Worm (Caenorhabditis elegans) whole organism, late embryonic: ENCODE measurements around the gene F44E2.8.

Source experiments
- C08G9.2 ChIP-seq: sonication (generic microtip); optimal IDR thresholded peaks from 2 replicates; lab custom pipeline; 2016; ENCODE audit warnings: mild to moderate bottlenecking, missing genetic modification characterization, moderate library complexity, missing compliant biosample characterization
- C38D4.7 ChIP-seq: fragments of 200-800 bp; sonication (Bioruptor generic); optimal IDR thresholded peaks from 2 replicates; lab custom pipeline; 2018; ENCODE audit warnings: mild to moderate bottlenecking, missing genetic modification characterization, moderate library complexity, missing compliant biosample characterization
- F13H6.1 ChIP-seq: sonication (generic microtip); optimal IDR thresholded peaks from 2 replicates; lab custom pipeline; 2016; ENCODE audit warnings: missing genetic modification characterization, missing compliant biosample characterization
- K02D7.2 ChIP-seq: sonication (generic microtip); optimal IDR thresholded peaks from 2 replicates; lab custom pipeline; 2017; ENCODE audit warnings: mild to moderate bottlenecking, missing genetic modification characterization, missing compliant biosample characterization
- Y22D7AL.16 ChIP-seq: sonication (generic microtip); optimal IDR thresholded peaks from 2 replicates; lab custom pipeline; 2016; ENCODE audit warnings: missing genetic modification characterization, missing compliant biosample characterization
- ahr-1 ChIP-seq: sonication (generic microtip); optimal IDR thresholded peaks from 2 replicates; lab custom pipeline; 2016; ENCODE audit warnings: missing genetic modification characterization, missing compliant biosample characterization
- ama-1 ChIP-seq: fragments of 150-350 bp; optimal IDR thresholded peaks from 2 replicates; lab custom pipeline; 2014
- ceh-14 ChIP-seq: sonication (generic microtip); optimal IDR thresholded peaks from 2 replicates; lab custom pipeline; 2016; ENCODE audit warnings: missing genotype, missing genetic modification characterization, missing compliant biosample characterization
- ceh-18 ChIP-seq: sonication (generic microtip); optimal IDR thresholded peaks from 2 replicates; lab custom pipeline; 2016; ENCODE audit warnings: missing genetic modification characterization, missing compliant biosample characterization
- ceh-31 ChIP-seq: sonication (generic microtip); optimal IDR thresholded peaks from 2 replicates; lab custom pipeline; 2016; ENCODE audit warnings: missing genetic modification characterization, missing compliant biosample characterization
- ceh-34 ChIP-seq: sonication (generic microtip); optimal IDR thresholded peaks from 2 replicates; lab custom pipeline; 2016; ENCODE audit warnings: mild to moderate bottlenecking, missing genetic modification characterization, missing compliant biosample characterization
- ceh-45 ChIP-seq: fragments of 200-800 bp; sonication (Bioruptor generic); IDR thresholded peaks from 2 replicates; pipeline ENCODE4 v1.3.6; 2022; ENCODE audit warnings: missing genetic modification reagents, missing genetic modification characterization, missing compliant biosample characterization
- ceh-48 ChIP-seq: sonication (generic microtip); optimal IDR thresholded peaks from 2 replicates; lab custom pipeline; 2016; ENCODE audit warnings: missing genetic modification characterization, inconsistent platforms, missing compliant biosample characterization
- dmd-4 ChIP-seq: sonication (generic microtip); optimal IDR thresholded peaks from 2 replicates; lab custom pipeline; 2016; ENCODE audit warnings: borderline replicate concordance, missing genetic modification characterization, missing compliant biosample characterization
- dve-1 ChIP-seq: sonication (generic microtip); optimal IDR thresholded peaks from 2 replicates; lab custom pipeline; 2017; ENCODE audit warnings: antibody characterized with exemption, mild to moderate bottlenecking, missing genetic modification characterization, missing compliant biosample characterization
- elt-2 ChIP-seq: sonication (generic microtip); optimal IDR thresholded peaks from 2 replicates; lab custom pipeline; 2016; ENCODE audit warnings: missing genetic modification reagents, missing genetic modification characterization, missing compliant biosample characterization
- fax-1 ChIP-seq: sonication (generic microtip); optimal IDR thresholded peaks from 2 replicates; lab custom pipeline; 2016; ENCODE audit warnings: missing genotype, missing genetic modification characterization, missing compliant biosample characterization
- fkh-10 ChIP-seq: fragments of 150-350 bp; optimal IDR thresholded peaks from 2 replicates; lab custom pipeline; 2014; ENCODE audit warnings: missing biosample characterization, missing genetic modification reagents, missing genetic modification characterization
- fkh-6 ChIP-seq: sonication (generic microtip); optimal IDR thresholded peaks from 2 replicates; lab custom pipeline; 2016; ENCODE audit warnings: missing genetic modification characterization, missing compliant biosample characterization
- gmeb-2 ChIP-seq: sonication (generic microtip); optimal IDR thresholded peaks from 2 replicates; lab custom pipeline; 2016; ENCODE audit warnings: missing genetic modification characterization, inconsistent platforms, missing compliant biosample characterization
- hlh-30 ChIP-seq: sonication (generic microtip); optimal IDR thresholded peaks from 2 replicates; lab custom pipeline; 2017; ENCODE audit warnings: antibody characterized with exemption, missing genetic modification characterization, missing compliant biosample characterization; ENCODE audit not compliant: insufficient read depth
- hlh-6 ChIP-seq: sonication (generic microtip); optimal IDR thresholded peaks from 2 replicates; lab custom pipeline; 2016; ENCODE audit warnings: missing genotype, missing genetic modification characterization, missing compliant biosample characterization
- hlh-8 ChIP-seq: sonication (generic microtip); optimal IDR thresholded peaks from 2 replicates; lab custom pipeline; 2016; ENCODE audit warnings: missing genotype, missing genetic modification characterization, missing compliant biosample characterization
- lim-6 ChIP-seq: sonication (generic microtip); optimal IDR thresholded peaks from 2 replicates; lab custom pipeline; 2016; ENCODE audit warnings: missing genetic modification characterization, missing compliant biosample characterization
- lin-11 ChIP-seq: fragments of 200-800 bp; sonication (Bioruptor generic); optimal IDR thresholded peaks from 2 replicates; lab custom pipeline; 2018; ENCODE audit warnings: mild to moderate bottlenecking, missing genetic modification characterization, missing compliant biosample characterization
- mec-3 ChIP-seq: sonication (generic microtip); optimal IDR thresholded peaks from 2 replicates; lab custom pipeline; 2016; ENCODE audit warnings: borderline replicate concordance, missing genetic modification characterization, missing compliant biosample characterization
- nfya-1 ChIP-seq: sonication (generic microtip); optimal IDR thresholded peaks from 2 replicates; lab custom pipeline; 2017; ENCODE audit warnings: missing genetic modification characterization, mild to moderate bottlenecking, missing compliant biosample characterization, antibody characterized with exemption, moderate library complexity
- nhr-232 ChIP-seq: sonication (generic microtip); optimal IDR thresholded peaks from 2 replicates; lab custom pipeline; 2016; ENCODE audit warnings: missing genetic modification characterization, missing compliant biosample characterization
- npax-4 ChIP-seq: sonication (generic microtip); optimal IDR thresholded peaks from 2 replicates; lab custom pipeline; 2016; ENCODE audit warnings: missing genetic modification characterization, missing compliant biosample characterization
- odd-2 ChIP-seq: sonication (generic microtip); optimal IDR thresholded peaks from 2 replicates; lab custom pipeline; 2017; ENCODE audit warnings: antibody characterized with exemption, mild to moderate bottlenecking, missing genetic modification characterization, missing compliant biosample characterization
- pat-9 ChIP-seq: fragments of 200-800 bp; sonication (Bioruptor generic); optimal IDR thresholded peaks from 2 replicates; lab custom pipeline; 2018; ENCODE audit warnings: mild to moderate bottlenecking, missing genetic modification characterization, moderate library complexity, missing compliant biosample characterization
- pha-4 ChIP-seq: fragments of 150-350 bp; optimal IDR thresholded peaks from 2 replicates; lab custom pipeline; 2018; ENCODE audit warnings: missing biosample characterization, missing genetic modification reagents, missing genetic modification characterization
- pqm-1 ChIP-seq: sonication (generic microtip); optimal IDR thresholded peaks from 2 replicates; lab custom pipeline; 2016; ENCODE audit warnings: missing genetic modification characterization, missing compliant biosample characterization
- ref-2 ChIP-seq: sonication (generic microtip); optimal IDR thresholded peaks from 2 replicates; lab custom pipeline; 2016; ENCODE audit warnings: missing genetic modification characterization, missing compliant biosample characterization
- sdc-2 ChIP-seq: sonication (generic microtip); optimal IDR thresholded peaks from 2 replicates; lab custom pipeline; 2016; ENCODE audit warnings: missing genotype, missing genetic modification characterization, missing compliant biosample characterization
- sox-2 ChIP-seq: fragments of 200-800 bp; sonication (Bioruptor generic); IDR thresholded peaks from 2 replicates; pipeline ENCODE4 v1.3.6; 2022; ENCODE audit warnings: missing genetic modification reagents, missing genetic modification characterization, missing compliant biosample characterization
- sox-4 ChIP-seq: sonication (generic microtip); optimal IDR thresholded peaks from 2 replicates; lab custom pipeline; 2017; ENCODE audit warnings: mild to moderate bottlenecking, missing genetic modification characterization, inconsistent platforms, missing compliant biosample characterization
- tbx-2 ChIP-seq: sonication (generic microtip); optimal IDR thresholded peaks from 2 replicates; lab custom pipeline; 2016; ENCODE audit warnings: missing genetic modification characterization, missing compliant biosample characterization
- ttx-3 ChIP-seq: sonication (generic microtip); optimal IDR thresholded peaks from 2 replicates; lab custom pipeline; 2016; ENCODE audit warnings: missing genetic modification reagents, missing genetic modification characterization, missing compliant biosample characterization
- unc-3 ChIP-seq, 2 experiments: fragments of 200-800 bp in 1 of 2; sonication (Bioruptor generic) in 1 of 2; sonication (generic microtip) in 1 of 2; conservative IDR thresholded peaks in 1 of 2; optimal IDR thresholded peaks in 1 of 2; 2 replicates each; pipeline versions ENCODE4 v1.3.6 to Lab custom; 2016 to 2022; ENCODE audit warnings: missing compliant biosample characterization in 2 of 2, missing genetic modification characterization in 2 of 2, missing genetic modification reagents in 1 of 2
- unc-42 ChIP-seq: sonication (generic microtip); optimal IDR thresholded peaks from 2 replicates; lab custom pipeline; 2016; ENCODE audit warnings: missing genotype, missing genetic modification characterization, missing compliant biosample characterization
- unc-55 ChIP-seq: sonication (generic microtip); optimal IDR thresholded peaks from 2 replicates; lab custom pipeline; 2017; ENCODE audit warnings: missing biosample characterization, missing genetic modification reagents, missing genetic modification characterization

Gene F44E2.8

ce11 chrIII:8888956-8889355 is 39.3 kb upstream of the F44E2.8 start, which contains the start of gene ZK637.14:
ZK637.14 (minus strand) TSS chrIII:8889156.
- TF ChIP-seq hlh-8 (tag; lab: Kevin White, UChicago) (no peak), pat-9 (tag; lab: Kevin White, UChicago) (no peak), unc-55 (peak; percentile 35), nfya-1 (tag; lab: Kevin White, UChicago) (peak; percentile 39), hlh-30 (tag; lab: Kevin White, UChicago) (peak; percentile 91), npax-4 (tag; lab: Kevin White, UChicago) (no peak), ceh-14 (tag; lab: Kevin White, UChicago) (no peak), unc-42 (tag; lab: Kevin White, UChicago) (peak; percentile 60), ceh-31 (tag; lab: Kevin White, UChicago) (peak; percentile 3), ceh-48 (no peak), ceh-45 (no peak), pqm-1 (tag; lab: Kevin White, UChicago) (no peak), odd-2 (tag; lab: Kevin White, UChicago) (no peak), gmeb-2 (tag; lab: Kevin White, UChicago) (no peak), dmd-4 (tag; lab: Kevin White, UChicago) (no peak)
- TF ChIP-seq, all 69 proteins: peak for 5

- peak; percentile 20 for TF ChIP-seq ceh-31 (tag; lab: Kevin White, UChicago)
- no peak for TF ChIP-seq C08G9.2 (tag; lab: Kevin White, UChicago)
- TF ChIP-seq mec-3 (tag; lab: Kevin White, UChicago), result no peak
- 0 out of 2 replicates have a peak, but pooled peaks have one; percentile 31 for TF ChIP-seq ceh-45
- TF ChIP-seq hlh-8 (tag; lab: Kevin White, UChicago), result no peak
- TF ChIP-seq ref-2, result no peak
- no peak for TF ChIP-seq dmd-4 (tag; lab: Kevin White, UChicago)
- peak; percentile 59 for TF ChIP-seq nfya-1 (tag; lab: Kevin White, UChicago)
- TF ChIP-seq ceh-18 (tag; lab: Kevin White, UChicago), result peak; percentile 29
- TF ChIP-seq gmeb-2 (tag; lab: Kevin White, UChicago), result peak; percentile 35
- TF ChIP-seq dve-1 (tag; lab: Kevin White, UChicago), result peak; percentile 39
- TF ChIP-seq tbx-2, result peak; percentile 36
- no peak for TF ChIP-seq C38D4.7
- TF ChIP-seq fax-1 (tag; lab: Kevin White, UChicago), result peak; percentile 7
- TF ChIP-seq unc-3 (GFP tag; conservative IDR thresholded peaks at IDR 0.05; lab: Robert Waterston, UW), result 0 out of 2 replicates have a peak, but pooled peaks have one; percentile 31
- no peak for TF ChIP-seq unc-3 (tag; optimal IDR thresholded peaks at IDR 0.05; lab: Kevin White, UChicago)
- no peak for TF ChIP-seq pat-9 (tag; lab: Kevin White, UChicago)
- peak; percentile 78 for TF ChIP-seq ceh-14 (tag; lab: Kevin White, UChicago)
- TF ChIP-seq nhr-232, result peak; percentile 39
- peak; percentile 35 for TF ChIP-seq pqm-1 (tag; lab: Kevin White, UChicago)
- no peak for TF ChIP-seq ceh-34 (tag; lab: Kevin White, UChicago)
- TF ChIP-seq hlh-6 (tag; lab: Kevin White, UChicago), result no peak
- TF ChIP-seq ama-1, result no peak
- TF ChIP-seq elt-2 (tag; lab: Kevin White, UChicago), result peak; percentile 75
- TF ChIP-seq Y22D7AL.16, result no peak
- no peak for TF ChIP-seq lim-6 (tag; lab: Kevin White, UChicago)
- peak; percentile 39 for TF ChIP-seq ahr-1 (tag; lab: Kevin White, UChicago)
- TF ChIP-seq fkh-6 (tag; lab: Kevin White, UChicago), result no peak
- TF ChIP-seq sdc-2 (tag; lab: Kevin White, UChicago), result peak; percentile 17
- peak; percentile 44 for TF ChIP-seq unc-55
- no peak for TF ChIP-seq F13H6.1
- TF ChIP-seq sox-4 (tag; lab: Kevin White, UChicago), result peak; percentile 57
- TF ChIP-seq lin-11 (tag; lab: Kevin White, UChicago), result peak; percentile 26
- TF ChIP-seq K02D7.2 (tag; lab: Kevin White, UChicago), result peak; percentile 9
- peak; percentile 65 for TF ChIP-seq unc-42 (tag; lab: Kevin White, UChicago)
- no peak for TF ChIP-seq pha-4 (tag; lab: Kevin White, UChicago)
- TF ChIP-seq ttx-3, result peak; percentile 26
- TF ChIP-seq fkh-10 (GFP tag; lab: Kevin White, UChicago), result no peak
- peak; percentile 17 for TF ChIP-seq ceh-48
- no peak for TF ChIP-seq sox-2 (GFP tag; lab: Robert Waterston, UW)
These were observed 37.6 kb upstream of the F44E2.8 start, which contains the start of gene famh-136 for ce11 chrIII:8887184-8887801. famh-136 (plus strand) TSS chrIII:8887751.
